Worm (Caenorhabditis elegans) whole organism, young adult: ENCODE results near the gene B0252.3.

ENCODE experiments used
- C17E4.6 ChIP-seq: fragments of 200-800 bp; sonication (Bioruptor generic); IDR thresholded peaks from 2 replicates; pipeline ENCODE4 v1.3.6; 2022; ENCODE audit warnings: missing genetic modification reagents, missing genetic modification characterization, missing compliant biosample characterization
- D2030.7 ChIP-seq: fragments of 200-800 bp; sonication (Bioruptor generic); IDR thresholded peaks from 2 replicates; pipeline ENCODE4 v1.3.6; 2022; ENCODE audit warnings: missing genetic modification reagents, missing genetic modification characterization, missing compliant biosample characterization
- F33H1.4 ChIP-seq: fragments of 200-800 bp; sonication (Bioruptor generic); IDR thresholded peaks from 2 replicates; pipeline ENCODE4 v1.3.6; 2022; ENCODE audit warnings: missing genetic modification reagents, missing genetic modification characterization, missing compliant biosample characterization
- F39B2.1 ChIP-seq: fragments of 200-800 bp; sonication (Bioruptor generic); IDR thresholded peaks from 2 replicates; pipeline ENCODE4 v1.3.6; 2022; ENCODE audit warnings: missing genetic modification reagents, missing genetic modification characterization, missing compliant biosample characterization
- F49E8.2 ChIP-seq: sonication (generic microtip); optimal IDR thresholded peaks from 3 replicates; lab custom pipeline; 2017; ENCODE audit warnings: missing genetic modification characterization, mild to moderate bottlenecking, missing compliant biosample characterization, antibody characterized with exemption, moderate library complexity; ENCODE audit not compliant: insufficient read depth
- F52B5.7 ChIP-seq: sonication (generic microtip); optimal IDR thresholded peaks from 2 replicates; lab custom pipeline; 2016; ENCODE audit warnings: mild to moderate bottlenecking, missing genetic modification characterization, missing compliant biosample characterization
- F57A8.1 ChIP-seq: fragments of 200-800 bp; sonication (Bioruptor generic); optimal IDR thresholded peaks from 2 replicates; lab custom pipeline; 2018; ENCODE audit warnings: mild to moderate bottlenecking, missing genetic modification characterization, moderate library complexity, missing compliant biosample characterization
- F57C9.4 ChIP-seq: sonication (generic microtip); optimal IDR thresholded peaks from 2 replicates; lab custom pipeline; 2017; ENCODE audit warnings: mild to moderate bottlenecking, missing genetic modification characterization, missing compliant biosample characterization
- K12H6.12 ChIP-seq: fragments of 200-800 bp; sonication (Bioruptor generic); optimal IDR thresholded peaks from 2 replicates; lab custom pipeline; 2018; ENCODE audit warnings: mild to moderate bottlenecking, missing genetic modification characterization, missing compliant biosample characterization
- T26A5.8 ChIP-seq: sonication (generic microtip); optimal IDR thresholded peaks from 2 replicates; lab custom pipeline; 2016; ENCODE audit warnings: missing genetic modification characterization, missing compliant biosample characterization
- Y53G8AR.9 ChIP-seq: fragments of 200-800 bp; sonication (Bioruptor generic); conservative IDR thresholded peaks from 2 replicates; pipeline ENCODE4 v1.3.6; 2022; ENCODE audit warnings: missing genetic modification reagents, missing genetic modification characterization, missing compliant biosample characterization
- Y56A3A.18 ChIP-seq: fragments of 200-800 bp; sonication (Bioruptor generic); IDR thresholded peaks from 2 replicates; pipeline ENCODE4 v1.3.6; 2022; ENCODE audit warnings: missing genetic modification reagents, missing genetic modification characterization, missing compliant biosample characterization
- Y79H2A.3 ChIP-seq: fragments of 200-800 bp; sonication (Bioruptor generic); conservative IDR thresholded peaks from 2 replicates; pipeline ENCODE4 v1.3.6; 2022; ENCODE audit warnings: missing genetic modification reagents, missing genetic modification characterization, missing compliant biosample characterization
- Y95B8A.8 ChIP-seq: fragments of 200-800 bp; sonication (Bioruptor generic); IDR thresholded peaks from 2 replicates; pipeline ENCODE4 v1.3.6; 2022; ENCODE audit warnings: missing genetic modification reagents, missing genetic modification characterization, missing compliant biosample characterization
- akir-1 ChIP-seq: fragments of 200-800 bp; sonication (Bioruptor generic); optimal IDR thresholded peaks from 2 replicates; lab custom pipeline; 2018; ENCODE audit warnings: mild to moderate bottlenecking, missing genetic modification characterization, moderate library complexity, missing compliant biosample characterization
- ama-1 ChIP-seq, 3 experiments: fragments of 150-350 bp in 1 of 3; sonication (generic microtip) in 2 of 3; optimal IDR thresholded peaks; 2 replicates each; lab custom pipeline; 2014 to 2018; ENCODE audit warnings: missing biosample characterization in 2 of 3, missing genetic modification characterization in 2 of 3, missing genetic modification reagents in 2 of 3
- attf-6 ChIP-seq: fragments of 200-800 bp; sonication (Bioruptor generic); IDR thresholded peaks from 2 replicates; pipeline ENCODE4 v1.3.6; 2022; ENCODE audit warnings: missing genetic modification reagents, missing genetic modification characterization, missing compliant biosample characterization
- cebp-1 ChIP-seq, 2 experiments: fragments of 200-800 bp in 1 of 2; sonication (Bioruptor generic) in 1 of 2; sonication (generic microtip) in 1 of 2; IDR thresholded peaks in 1 of 2; optimal IDR thresholded peaks in 1 of 2; 2 replicates each; pipeline versions ENCODE4 v1.3.6 to Lab custom; 2017 to 2022; ENCODE audit warnings: missing compliant biosample characterization in 2 of 2, missing genetic modification characterization in 2 of 2, mild to moderate bottlenecking in 1 of 2, missing genetic modification reagents in 1 of 2, moderate library complexity in 1 of 2
- cebp-2 ChIP-seq: fragments of 200-800 bp; sonication (Bioruptor generic); IDR thresholded peaks from 2 replicates; pipeline ENCODE4 v1.3.6; 2022; ENCODE audit warnings: missing genetic modification characterization, missing compliant biosample characterization
- ceh-100 ChIP-seq: fragments of 200-800 bp; sonication (Bioruptor generic); IDR thresholded peaks from 2 replicates; pipeline ENCODE4 v1.3.6; 2022; ENCODE audit warnings: missing genetic modification reagents, missing genetic modification characterization, missing compliant biosample characterization
- hlh-12 ChIP-seq: sonication (generic microtip); optimal IDR thresholded peaks from 2 replicates; lab custom pipeline; 2016; ENCODE audit warnings: missing genetic modification characterization, missing compliant biosample characterization
- hmg-20 ChIP-seq: fragments of 200-800 bp; sonication (Bioruptor generic); IDR thresholded peaks from 2 replicates; pipeline ENCODE4 v1.3.6; 2022; ENCODE audit warnings: missing genetic modification reagents, missing genetic modification characterization, missing compliant biosample characterization
- lag-1 ChIP-seq: fragments of 200-800 bp; sonication (Bioruptor generic); IDR thresholded peaks from 2 replicates; pipeline ENCODE4 v1.3.6; 2022; ENCODE audit warnings: missing genetic modification reagents, missing genetic modification characterization, missing compliant biosample characterization
- let-526 ChIP-seq: fragments of 200-800 bp; sonication (Bioruptor generic); IDR thresholded peaks from 2 replicates; pipeline ENCODE4 v1.3.6; 2022; ENCODE audit warnings: missing genetic modification reagents, missing genetic modification characterization, missing compliant biosample characterization
- let-607 ChIP-seq, 2 experiments: fragments of 200-800 bp in 1 of 2; sonication (Bioruptor generic) in 1 of 2; sonication (generic microtip) in 1 of 2; optimal IDR thresholded peaks; 2 replicates each; lab custom pipeline; 2016 to 2018; ENCODE audit warnings: mild to moderate bottlenecking in 2 of 2, missing compliant biosample characterization in 2 of 2, missing genetic modification characterization in 2 of 2, moderate library complexity in 2 of 2, missing genotype in 1 of 2
- madf-3 ChIP-seq: fragments of 200-800 bp; sonication (Bioruptor generic); IDR thresholded peaks from 2 replicates; pipeline ENCODE4 v1.3.6; 2022; ENCODE audit warnings: missing genetic modification reagents, missing genetic modification characterization, missing compliant biosample characterization
- madf-8 ChIP-seq: fragments of 200-800 bp; sonication (Bioruptor generic); conservative IDR thresholded peaks from 2 replicates; pipeline ENCODE4 v1.3.6; 2022; ENCODE audit warnings: missing genetic modification reagents, missing genetic modification characterization, missing compliant biosample characterization
- mcd-1 ChIP-seq: fragments of 200-800 bp; sonication (Bioruptor generic); IDR thresholded peaks from 2 replicates; pipeline ENCODE4 v1.3.6; 2022; ENCODE audit warnings: missing genetic modification reagents, missing genetic modification characterization, missing compliant biosample characterization
- mes-4 ChIP-seq: sonication (generic microtip); optimal IDR thresholded peaks from 2 replicates; lab custom pipeline; 2016; ENCODE audit warnings: missing genotype, missing genetic modification characterization, missing compliant biosample characterization
- nfya-2 ChIP-seq: fragments of 200-800 bp; sonication (Bioruptor generic); IDR thresholded peaks from 2 replicates; pipeline ENCODE4 v1.3.6; 2022; ENCODE audit warnings: missing genetic modification reagents, missing genetic modification characterization, missing compliant biosample characterization
- nhr-90 ChIP-seq: sonication (generic microtip); optimal IDR thresholded peaks from 2 replicates; lab custom pipeline; 2016; ENCODE audit warnings: missing genotype, mild to moderate bottlenecking, missing genetic modification characterization, missing compliant biosample characterization
- pbrm-1 ChIP-seq: fragments of 200-800 bp; sonication (Bioruptor generic); IDR thresholded peaks from 2 replicates; pipeline ENCODE4 v1.3.6; 2022; ENCODE audit warnings: missing genetic modification reagents, missing genetic modification characterization, missing compliant biosample characterization
- rpc-1 ChIP-seq, 2 experiments: fragments of 150-350 bp in 1 of 2; sonication (generic microtip) in 1 of 2; optimal IDR thresholded peaks; 2 replicates each; lab custom pipeline; 2014 to 2018; ENCODE audit warnings: missing biosample characterization in 1 of 2, missing genetic modification characterization in 1 of 2, missing genetic modification reagents in 1 of 2, missing genotype in 1 of 2
- sdz-38 ChIP-seq: sonication (generic microtip); optimal IDR thresholded peaks from 2 replicates; lab custom pipeline; 2016; ENCODE audit warnings: missing genotype, missing genetic modification characterization, missing compliant biosample characterization
- snpc-1.3 ChIP-seq: sonication (generic microtip); optimal IDR thresholded peaks from 2 replicates; lab custom pipeline; 2017; ENCODE audit warnings: missing genetic modification characterization, mild to moderate bottlenecking, missing compliant biosample characterization, antibody characterized with exemption, moderate library complexity, missing genotype, missing genetic modification reagents; ENCODE audit not compliant: insufficient read depth
- snpc-4 ChIP-seq, 5 experiments: fragments of 150-350 bp in 1 of 5; sonication (generic microtip) in 4 of 5; optimal IDR thresholded peaks; 2 replicates each; lab custom pipeline; 2014 to 2018; ENCODE audit warnings: missing genetic modification characterization in 5 of 5, missing biosample characterization in 3 of 5, antibody characterized with exemption in 2 of 5, mild to moderate bottlenecking in 2 of 5, missing compliant biosample characterization in 2 of 5, missing genotype in 2 of 5, moderate library complexity in 2 of 5, missing genetic modification reagents in 1 of 5
- somi-1 ChIP-seq: fragments of 200-800 bp; sonication (Bioruptor generic); optimal IDR thresholded peaks from 2 replicates; lab custom pipeline; 2018; ENCODE audit warnings: mild to moderate bottlenecking, missing genetic modification characterization, missing compliant biosample characterization
- tbx-9 ChIP-seq: sonication (generic microtip); optimal IDR thresholded peaks from 2 replicates; lab custom pipeline; 2016; ENCODE audit warnings: borderline replicate concordance, missing genetic modification characterization, inconsistent platforms, missing compliant biosample characterization
- tlf-1 ChIP-seq: fragments of 200-800 bp; sonication (Bioruptor generic); optimal IDR thresholded peaks from 2 replicates; lab custom pipeline; 2018; ENCODE audit warnings: mild to moderate bottlenecking, missing genetic modification characterization, missing compliant biosample characterization
- unc-130 ChIP-seq: sonication (generic microtip); optimal IDR thresholded peaks from 2 replicates; lab custom pipeline; 2016; ENCODE audit warnings: missing genetic modification reagents, missing genetic modification characterization, missing compliant biosample characterization
- zim-3 ChIP-seq: sonication (generic microtip); optimal IDR thresholded peaks from 2 replicates; lab custom pipeline; 2017; ENCODE audit warnings: mild to moderate bottlenecking, missing genetic modification characterization, moderate library complexity, missing compliant biosample characterization
- ztf-18 ChIP-seq: sonication (generic microtip); optimal IDR thresholded peaks from 2 replicates; lab custom pipeline; 2016; ENCODE audit warnings: missing genotype, mild to moderate bottlenecking, missing genetic modification characterization, missing compliant biosample characterization
- ztf-26 ChIP-seq: sonication (generic microtip); optimal IDR thresholded peaks from 2 replicates; lab custom pipeline; 2017; ENCODE audit warnings: missing genetic modification characterization, missing compliant biosample characterization
- ztf-28 ChIP-seq: fragments of 200-800 bp; sonication (Bioruptor generic); IDR thresholded peaks from 2 replicates; pipeline ENCODE4 v1.3.6; 2022; ENCODE audit warnings: missing genetic modification reagents, missing genetic modification characterization, missing compliant biosample characterization
- ztf-6 ChIP-seq: fragments of 200-800 bp; sonication (Bioruptor generic); IDR thresholded peaks from 2 replicates; pipeline ENCODE4 v1.3.6; 2022; ENCODE audit warnings: missing genetic modification reagents, missing genetic modification characterization, missing compliant biosample characterization

The B0252.3 gene

ce11 chrII:6853059-6853466, 54.5 kb downstream of the B0252.3 start (continued):
- peak; percentile 69 for TF ChIP-seq K12H6.12
- TF ChIP-seq C17E4.6, result no peak
- 0 out of 2 replicates have a peak, but pooled peaks have one; percentile 49 for TF ChIP-seq ztf-28 (GFP tag; lab: Robert Waterston, UW)
- no peak for TF ChIP-seq sdz-38 (tag; lab: Kevin White, UChicago)
- peak; percentile 64 for TF ChIP-seq nhr-90 (tag; lab: Kevin White, UChicago)
- no peak for TF ChIP-seq lag-1 (GFP tag; lab: Robert Waterston, UW)
- no peak for TF ChIP-seq F49E8.2
- TF ChIP-seq F33H1.4, result peak; percentile 56; the same call in 1 of the 2 replicates
- peak; percentile 46; the same call in 1 of the 2 replicates for TF ChIP-seq D2030.7 (GFP tag; lab: Robert Waterston, UW)
- peak; percentile 35 for TF ChIP-seq F57C9.4 (tag; lab: Kevin White, UChicago)
- 0 out of 2 replicates have a peak, but pooled peaks have one; percentile 25 for TF ChIP-seq Y79H2A.3 (GFP tag; lab: Robert Waterston, UW)
- TF ChIP-seq zim-3 (tag; lab: Kevin White, UChicago), result no peak
- TF ChIP-seq madf-8 (GFP tag; lab: Robert Waterston, UW), result no peak
- peak; percentile 79 for TF ChIP-seq madf-3 (GFP tag; lab: Robert Waterston, UW)
- peak; percentile 83 for TF ChIP-seq pbrm-1
- peak; percentile 26; the same call in 1 of the 2 replicates for TF ChIP-seq ceh-100 (GFP tag; lab: Robert Waterston, UW)
- TF ChIP-seq akir-1 (GFP tag; lab: Kevin White, UChicago), result peak; percentile 64
- peak; percentile 21; the same call in 1 of the 2 replicates for TF ChIP-seq hmg-20 (GFP tag; lab: Robert Waterston, UW)
- TF ChIP-seq hlh-12, result no peak
- TF ChIP-seq F57A8.1, result no peak
- TF ChIP-seq unc-130 (GFP tag; lab: Kevin White, UChicago), result no peak
- no peak for TF ChIP-seq cebp-1 (GFP tag; IDR thresholded peaks at IDR 0.05; lab: Robert Waterston, UW)
- TF ChIP-seq cebp-1 (tag; optimal IDR thresholded peaks at IDR 0.05; lab: Kevin White, UChicago), result peak; percentile 72
- 0 out of 2 replicates have a peak, but pooled peaks have one; percentile 35 for TF ChIP-seq Y56A3A.18 (GFP tag; lab: Robert Waterston, UW)
- TF ChIP-seq Y95B8A.8, result no peak
- TF ChIP-seq attf-6 (GFP tag; lab: Robert Waterston, UW), result 0 out of 2 replicates have a peak, but pooled peaks have one; percentile 28
- TF ChIP-seq snpc-4 (GFP tag; optimal IDR thresholded peaks at IDR 0.05; lab: Kevin White, UChicago), result peak; percentile 38
- peak; percentile 11 to 66 (median 39) for TF ChIP-seq snpc-4 (tag; optimal IDR thresholded peaks at IDR 0.05; lab: Kevin White, UChicago)
- peak in 1 of 2 experiments; percentile 27 for TF ChIP-seq let-607 (tag; optimal IDR thresholded peaks at IDR 0.05; lab: Kevin White, UChicago)
- no peak for TF ChIP-seq mes-4 (tag; lab: Kevin White, UChicago)
- no peak for TF ChIP-seq ama-1 (optimal IDR thresholded peaks at IDR 0.05; lab: Kevin White, UChicago)
- peak; percentile 33 to 87 for TF ChIP-seq ama-1 (GFP tag; optimal IDR thresholded peaks at IDR 0.05; lab: Kevin White, UChicago)
- TF ChIP-seq tlf-1 (GFP tag; lab: Kevin White, UChicago), result peak; percentile 49
- TF ChIP-seq T26A5.8 (tag; lab: Kevin White, UChicago), result no peak
- TF ChIP-seq somi-1 (GFP tag; lab: Kevin White, UChicago), result peak; percentile 54
- 0 out of 2 replicates have a peak, but pooled peaks have one; percentile 30 for TF ChIP-seq ztf-6 (GFP tag; lab: Robert Waterston, UW)
- peak; percentile 45 for TF ChIP-seq ztf-26 (tag; lab: Kevin White, UChicago)
- TF ChIP-seq mcd-1 (GFP tag; lab: Robert Waterston, UW), result peak; percentile 74
- no peak for TF ChIP-seq let-526
- peak; percentile 67 for TF ChIP-seq rpc-1 (optimal IDR thresholded peaks at IDR 0.05; lab: Kevin White, UChicago)
- peak; percentile 74 for TF ChIP-seq rpc-1 (tag; optimal IDR thresholded peaks at IDR 0.05; lab: Kevin White, UChicago)
- no peak for TF ChIP-seq cebp-2
- TF ChIP-seq Y53G8AR.9, result 0 out of 2 replicates have a peak, but pooled peaks have one; percentile 41
- TF ChIP-seq snpc-1.3 (tag; lab: Kevin White, UChicago), result no peak
- TF ChIP-seq nfya-2 (GFP tag; lab: Robert Waterston, UW), result no peak
- TF ChIP-seq F39B2.1 (GFP tag; lab: Robert Waterston, UW), result no peak
- TF ChIP-seq ztf-18 (tag; lab: Kevin White, UChicago), result peak; percentile 51
- peak; percentile 74 for TF ChIP-seq F52B5.7
- no peak for TF ChIP-seq tbx-9
